Worm (Caenorhabditis elegans) whole organism, late embryonic: ENCODE results near the gene dao-2.

Experiments used
- ama-1 ChIP-seq: fragments of 150-350 bp; optimal IDR thresholded peaks from 2 replicates; lab custom pipeline; 2014
- ceh-14 ChIP-seq: sonication (generic microtip); optimal IDR thresholded peaks from 2 replicates; lab custom pipeline; 2016; ENCODE audit warnings: missing genotype, missing genetic modification characterization, missing compliant biosample characterization
- ceh-22 ChIP-seq: sonication (generic microtip); optimal IDR thresholded peaks from 2 replicates; lab custom pipeline; 2017; ENCODE audit warnings: missing biosample characterization, missing genetic modification characterization
- ceh-48 ChIP-seq: sonication (generic microtip); optimal IDR thresholded peaks from 2 replicates; lab custom pipeline; 2016; ENCODE audit warnings: missing genetic modification characterization, inconsistent platforms, missing compliant biosample characterization
- dmd-4 ChIP-seq: sonication (generic microtip); optimal IDR thresholded peaks from 2 replicates; lab custom pipeline; 2016; ENCODE audit warnings: borderline replicate concordance, missing genetic modification characterization, missing compliant biosample characterization
- elt-2 ChIP-seq: sonication (generic microtip); optimal IDR thresholded peaks from 2 replicates; lab custom pipeline; 2016; ENCODE audit warnings: missing genetic modification reagents, missing genetic modification characterization, missing compliant biosample characterization
- elt-4 ChIP-seq: sonication (generic microtip); optimal IDR thresholded peaks from 2 replicates; lab custom pipeline; 2016; ENCODE audit warnings: missing genetic modification characterization, missing compliant biosample characterization
- fkh-6 ChIP-seq: sonication (generic microtip); optimal IDR thresholded peaks from 2 replicates; lab custom pipeline; 2016; ENCODE audit warnings: missing genetic modification characterization, missing compliant biosample characterization
- hlh-8 ChIP-seq: sonication (generic microtip); optimal IDR thresholded peaks from 2 replicates; lab custom pipeline; 2016; ENCODE audit warnings: missing genotype, missing genetic modification characterization, missing compliant biosample characterization
- nhr-11 ChIP-seq: fragments of 150-350 bp; optimal IDR thresholded peaks from 2 replicates; lab custom pipeline; 2014; ENCODE audit warnings: missing biosample characterization, missing genetic modification characterization
- pax-1 ChIP-seq: fragments of 150-350 bp; optimal IDR thresholded peaks from 2 replicates; lab custom pipeline; 2014; ENCODE audit warnings: missing biosample characterization, missing genetic modification characterization
- pqm-1 ChIP-seq: sonication (generic microtip); optimal IDR thresholded peaks from 2 replicates; lab custom pipeline; 2016; ENCODE audit warnings: missing genetic modification characterization, missing compliant biosample characterization

ce11 chrII:4583203-4583912 is 20.6 kb downstream of the dao-2 start:
- TF ChIP-seq ceh-14 (tag; lab: Kevin White, UChicago), result no peak
- TF ChIP-seq elt-2 (tag; lab: Kevin White, UChicago), result no peak
- TF ChIP-seq fkh-6 (tag; lab: Kevin White, UChicago), result no peak
- no peak for TF ChIP-seq ceh-48 (tag; lab: Kevin White, UChicago)
- TF ChIP-seq ama-1, result peak; percentile 16
- no peak for TF ChIP-seq hlh-8
- no peak for TF ChIP-seq nhr-11
- no peak for TF ChIP-seq elt-4 (tag; lab: Kevin White, UChicago)
- TF ChIP-seq dmd-4 (tag; lab: Kevin White, UChicago), result no peak
- no peak for TF ChIP-seq pqm-1
- TF ChIP-seq pax-1, result no peak
- no peak for TF ChIP-seq ceh-22 (tag; lab: Kevin White, UChicago)
